Fruit fly (Drosophila melanogaster) whole organism, embryonic: ENCODE results near the gene aqz.

Source experiments
- Atf-2 ChIP-seq: fragments of 200-800 bp; sonication (Bioruptor generic); optimal IDR thresholded peaks from 2 replicates; lab custom pipeline; 2016; ENCODE audit warnings: missing biosample characterization, missing genetic modification characterization
- B-H1 ChIP-seq: fragments of 200-800 bp; sonication (Bioruptor generic); IDR thresholded peaks from 3 replicates; pipeline ENCODE4 v1.3.6; 2022; ENCODE audit warnings: missing biosample characterization, missing genetic modification characterization
- C15 ChIP-seq: fragments of 200-800 bp; sonication (Bioruptor generic); IDR thresholded peaks from 3 replicates; pipeline ENCODE4 v1.3.6; 2022; ENCODE audit warnings: missing biosample characterization, missing genetic modification characterization
- CG10274 ChIP-seq: fragments of 200-800 bp; sonication (Bioruptor generic); optimal IDR thresholded peaks from 3 replicates; lab custom pipeline; 2017; ENCODE audit warnings: missing biosample characterization, mild to moderate bottlenecking, missing genetic modification characterization
- CG12744 ChIP-seq: fragments of 200-800 bp; sonication (Bioruptor generic); optimal IDR thresholded peaks from 2 replicates; lab custom pipeline; 2016; ENCODE audit warnings: missing biosample characterization, missing genetic modification characterization
- CG15479 ChIP-seq: fragments of 200-800 bp; sonication (Bioruptor generic); optimal IDR thresholded peaks from 3 replicates; lab custom pipeline; 2019; ENCODE audit warnings: missing biosample characterization, mild to moderate bottlenecking, missing genetic modification characterization, moderate library complexity
- CG17186 ChIP-seq: fragments of 200-800 bp; sonication (Bioruptor generic); optimal IDR thresholded peaks from 3 replicates; lab custom pipeline; 2017; ENCODE audit warnings: missing biosample characterization, missing genetic modification reagents, missing genetic modification characterization
- CG17385 ChIP-seq: fragments of 200-800 bp; sonication (Bioruptor generic); optimal IDR thresholded peaks from 3 replicates; lab custom pipeline; 2018; ENCODE audit warnings: missing biosample characterization, mild to moderate bottlenecking, missing genetic modification characterization
- CG1832 ChIP-seq: fragments of 200-800 bp; sonication (Bioruptor generic); optimal IDR thresholded peaks from 2 replicates; lab custom pipeline; 2017; ENCODE audit warnings: missing biosample characterization, mild to moderate bottlenecking, missing genetic modification characterization, inconsistent platforms
- CG2712 ChIP-seq: fragments of 200-800 bp; optimal IDR thresholded peaks from 3 replicates; lab custom pipeline; 2019; ENCODE audit warnings: missing biosample characterization, mild to moderate bottlenecking, missing genetic modification characterization, moderate library complexity
- CG30020 ChIP-seq: fragments of 200-800 bp; optimal IDR thresholded peaks from 2 replicates; lab custom pipeline; 2019; ENCODE audit warnings: missing biosample characterization, mild to moderate bottlenecking, missing genetic modification characterization, moderate library complexity
- CG30403 ChIP-seq: fragments of 200-800 bp; sonication (Bioruptor generic); optimal IDR thresholded peaks from 3 replicates; lab custom pipeline; 2016; ENCODE audit warnings: missing biosample characterization, missing genetic modification characterization
- CG33213 ChIP-seq: fragments of 200-800 bp; sonication (Bioruptor generic); optimal IDR thresholded peaks from 3 replicates; lab custom pipeline; 2016; ENCODE audit warnings: missing biosample characterization, missing genetic modification characterization
- CG3726 ChIP-seq: fragments of 200-800 bp; sonication (Bioruptor generic); IDR thresholded peaks from 3 replicates; pipeline ENCODE4, ENCODE4 v1.3.6; 2022; ENCODE audit warnings: missing biosample characterization, missing genetic modification characterization
- CG3847 ChIP-seq: fragments of 200-800 bp; sonication (Bioruptor generic); IDR thresholded peaks from 2 replicates; pipeline ENCODE4 v1.3.6; 2022; ENCODE audit warnings: missing biosample characterization, missing genetic modification characterization
- CG4282 ChIP-seq: fragments of 200-800 bp; sonication (Bioruptor generic); optimal IDR thresholded peaks from 2 replicates; lab custom pipeline; 2016; ENCODE audit warnings: missing biosample characterization, missing genetic modification characterization
- CG6813 ChIP-seq: fragments of 200-800 bp; sonication (Bioruptor generic); optimal IDR thresholded peaks from 2 replicates; lab custom pipeline; 2017; ENCODE audit warnings: missing biosample characterization, missing genetic modification characterization, mild to moderate bottlenecking, moderate library complexity, missing genetic modification reagents
- CG7271 ChIP-seq: fragments of 200-800 bp; sonication (Bioruptor generic); optimal IDR thresholded peaks from 2 replicates; lab custom pipeline; 2018; ENCODE audit warnings: missing biosample characterization, mild to moderate bottlenecking, missing genetic modification characterization, moderate library complexity
- CG7372 ChIP-seq: fragments of 200-800 bp; sonication (Bioruptor generic); IDR thresholded peaks from 2 replicates; pipeline ENCODE4 v1.3.6; 2022; ENCODE audit warnings: missing biosample characterization, missing genetic modification characterization
- CG7839 ChIP-seq: fragments of 200-800 bp; sonication (Bioruptor generic); optimal IDR thresholded peaks from 3 replicates; lab custom pipeline; 2018; ENCODE audit warnings: missing biosample characterization, mild to moderate bottlenecking, missing genetic modification characterization, moderate library complexity
- CG7928 ChIP-seq: fragments of 200-800 bp; sonication (Bioruptor generic); optimal IDR thresholded peaks from 2 replicates; lab custom pipeline; 2017; ENCODE audit warnings: missing biosample characterization, mild to moderate bottlenecking, missing genetic modification characterization
- CG9817 ChIP-seq: fragments of 200-800 bp; sonication (Bioruptor generic); optimal IDR thresholded peaks from 2 replicates; lab custom pipeline; 2018; ENCODE audit warnings: missing biosample characterization, mild to moderate bottlenecking, missing genetic modification characterization, moderate library complexity
- D19A ChIP-seq: fragments of 200-800 bp; optimal IDR thresholded peaks from 3 replicates; lab custom pipeline; 2019; ENCODE audit warnings: missing biosample characterization, mild to moderate bottlenecking, missing genetic modification characterization, moderate library complexity
- Eip74EF ChIP-seq, 2 experiments: fragments of 200-800 bp in 1 of 2; fragments of >200 bp in 1 of 2; sonication (Bioruptor generic) in 1 of 2; optimal IDR thresholded peaks; 2 replicates each; lab custom pipeline; 2017 to 2019; ENCODE audit warnings: missing biosample characterization in 2 of 2, missing genetic modification characterization in 2 of 2, mild to moderate bottlenecking in 1 of 2, moderate library complexity in 1 of 2
- GATAe ChIP-seq: fragments of 200-800 bp; sonication (Bioruptor generic); conservative IDR thresholded peaks from 2 replicates; pipeline ENCODE4 v1.3.6; 2022; ENCODE audit warnings: missing biosample characterization, missing genetic modification characterization
- HLH4C ChIP-seq: fragments of 200-800 bp; sonication (Bioruptor generic); IDR thresholded peaks from 3 replicates; pipeline ENCODE4 v1.3.6; 2022; ENCODE audit warnings: missing biosample characterization, missing genetic modification characterization; ENCODE audit not compliant: partially characterized antibody
- Hsf ChIP-seq: fragments of 200-800 bp; sonication (Bioruptor generic); optimal IDR thresholded peaks from 3 replicates; lab custom pipeline; 2016; ENCODE audit warnings: missing biosample characterization, missing genetic modification characterization
- MBD-R2 ChIP-seq: fragments of 200-800 bp; sonication (Bioruptor generic); IDR thresholded peaks from 2 replicates; pipeline ENCODE4 v1.3.6; 2022; ENCODE audit warnings: missing biosample characterization, missing genetic modification characterization
- NFAT ChIP-seq: fragments of 200-800 bp; sonication (Bioruptor generic); IDR thresholded peaks from 2 replicates; pipeline ENCODE4 v1.3.6; 2022; ENCODE audit warnings: missing biosample characterization, missing genetic modification characterization
- Oli ChIP-seq: fragments of 200-800 bp; sonication (Bioruptor generic); optimal IDR thresholded peaks from 2 replicates; lab custom pipeline; 2018; ENCODE audit warnings: missing biosample characterization, mild to moderate bottlenecking, missing genetic modification characterization, moderate library complexity
- Side ChIP-seq: fragments of 200-800 bp; sonication (Bioruptor generic); optimal IDR thresholded peaks from 2 replicates; lab custom pipeline; 2016; ENCODE audit warnings: missing biosample characterization, missing genetic modification characterization
- Spps ChIP-seq: fragments of 200-800 bp; sonication (Bioruptor generic); optimal IDR thresholded peaks from 2 replicates; lab custom pipeline; 2018; ENCODE audit warnings: missing biosample characterization, mild to moderate bottlenecking, missing genetic modification characterization
- Trl ChIP-seq, 3 experiments: fragments of >200 bp in 2 of 3; fragments of 200-800 bp in 1 of 3; sonication (Bioruptor generic) in 1 of 3; optimal IDR thresholded peaks; 2 replicates in 1 of 3; 3 replicates in 2 of 3; lab custom pipeline; 2016 to 2017; ENCODE audit warnings: missing biosample characterization in 1 of 3, missing genetic modification characterization in 1 of 3
- Xrp1 ChIP-seq: fragments of 200-800 bp; sonication (Bioruptor generic); IDR thresholded peaks from 2 replicates; pipeline ENCODE4 v1.3.6; 2022; ENCODE audit warnings: missing biosample characterization, missing genetic modification characterization
- aop ChIP-seq: fragments of 200-800 bp; sonication (Bioruptor generic); IDR thresholded peaks from 2 replicates; pipeline ENCODE4 v1.3.6; 2022; ENCODE audit warnings: missing biosample characterization, missing genetic modification characterization
- bab2 ChIP-seq: fragments of 200-800 bp; sonication (Bioruptor generic); optimal IDR thresholded peaks from 2 replicates; lab custom pipeline; 2016; ENCODE audit warnings: missing biosample characterization, missing genetic modification characterization
- cwo ChIP-seq: fragments of 200-800 bp; sonication (Bioruptor generic); optimal IDR thresholded peaks from 3 replicates; lab custom pipeline; 2017; ENCODE audit warnings: missing biosample characterization, missing genetic modification characterization, mild to moderate bottlenecking, moderate library complexity, missing genetic modification reagents
- dmrt99B ChIP-seq: fragments of 200-800 bp; sonication (Bioruptor generic); optimal IDR thresholded peaks from 2 replicates; lab custom pipeline; 2018; ENCODE audit warnings: missing biosample characterization, mild to moderate bottlenecking, missing genetic modification characterization, moderate library complexity
- ewg ChIP-seq: fragments of 200-800 bp; sonication (Bioruptor generic); optimal IDR thresholded peaks from 3 replicates; lab custom pipeline; 2017; ENCODE audit warnings: mild to moderate bottlenecking, missing biosample characterization, missing genetic modification reagents, missing genetic modification characterization
- gt ChIP-seq: fragments of 200-800 bp; sonication (Bioruptor generic); IDR thresholded peaks from 2 replicates; pipeline ENCODE4 v1.3.6; 2022; ENCODE audit warnings: missing biosample characterization, missing genetic modification characterization
- jumu ChIP-seq: fragments of 200-800 bp; sonication (Bioruptor generic); optimal IDR thresholded peaks from 3 replicates; lab custom pipeline; 2016; ENCODE audit warnings: missing biosample characterization, missing genetic modification characterization
- pfk ChIP-seq: fragments of 200-800 bp; sonication (Bioruptor generic); optimal IDR thresholded peaks from 2 replicates; lab custom pipeline; 2018; ENCODE audit warnings: missing biosample characterization, mild to moderate bottlenecking, missing genetic modification characterization, moderate library complexity
- pum ChIP-seq: fragments of 200-800 bp; sonication (Bioruptor generic); optimal IDR thresholded peaks from 2 replicates; lab custom pipeline; 2016; ENCODE audit warnings: missing biosample characterization, missing genetic modification characterization
- ro ChIP-seq: fragments of 200-800 bp; sonication (Bioruptor generic); IDR thresholded peaks from 2 replicates; pipeline ENCODE4 v1.3.6; 2022; ENCODE audit warnings: missing biosample characterization, missing genetic modification characterization
- seq ChIP-seq: fragments of 200-800 bp; sonication (Bioruptor generic); IDR thresholded peaks from 2 replicates; pipeline ENCODE4 v1.3.6; 2022; ENCODE audit warnings: missing biosample characterization, missing genetic modification characterization
- sim ChIP-seq: fragments of 200-800 bp; sonication (Bioruptor generic); IDR thresholded peaks from 2 replicates; pipeline ENCODE4 v1.3.6; 2022; ENCODE audit warnings: missing biosample characterization, missing genetic modification characterization
- sima ChIP-seq: fragments of 200-800 bp; sonication (Bioruptor generic); optimal IDR thresholded peaks from 2 replicates; lab custom pipeline; 2016; ENCODE audit warnings: missing biosample characterization, missing genetic modification characterization
- slou ChIP-seq: fragments of 200-800 bp; sonication (Bioruptor generic); optimal IDR thresholded peaks from 3 replicates; lab custom pipeline; 2016; ENCODE audit warnings: missing biosample characterization, missing genetic modification characterization
- tgo ChIP-seq: fragments of 200-800 bp; sonication (Bioruptor generic); IDR thresholded peaks from 3 replicates; pipeline ENCODE4 v1.3.6; 2022; ENCODE audit warnings: missing biosample characterization, missing genetic modification characterization
- unpg ChIP-seq: fragments of 200-800 bp; sonication (Bioruptor generic); optimal IDR thresholded peaks from 3 replicates; lab custom pipeline; 2018; ENCODE audit warnings: missing biosample characterization, mild to moderate bottlenecking, missing genetic modification characterization, moderate library complexity
- zfh1 ChIP-seq: fragments of 200-800 bp; sonication (Bioruptor generic); IDR thresholded peaks from 3 replicates; pipeline ENCODE4 v1.3.6; 2022; ENCODE audit warnings: missing biosample characterization, missing genetic modification characterization

The aqz gene

dm6 chr3R:8808518-8808921 lies 12.0 kb downstream of the aqz start (continued):
- TF ChIP-seq Oli (tag; lab: Kevin White, UChicago), result peak; percentile 73
- TF ChIP-seq unpg (GFP tag; lab: Kevin White, UChicago), result peak; percentile 74
- TF ChIP-seq CG2712 (tag; lab: Kevin White, UChicago), result peak; percentile 94
- no peak for TF ChIP-seq aop
- no peak for TF ChIP-seq sim (GFP tag; lab: Robert Waterston, UW)
- TF ChIP-seq CG9817 (tag; lab: Kevin White, UChicago), result no peak
- TF ChIP-seq C15 (GFP tag; lab: Robert Waterston, UW), result no peak
- peak; percentile 41 for TF ChIP-seq slou (GFP tag; lab: Kevin White, UChicago)
- peak; percentile 87 for TF ChIP-seq Xrp1 (GFP tag; lab: Robert Waterston, UW)
- TF ChIP-seq Atf-2 (GFP tag; lab: Kevin White, UChicago), result peak; percentile 67
- no peak for TF ChIP-seq pfk (GFP tag; lab: Kevin White, UChicago)
- peak; percentile 31 for TF ChIP-seq CG12744 (GFP tag; lab: Kevin White, UChicago)
- peak; percentile 82 for TF ChIP-seq CG7271 (tag; lab: Kevin White, UChicago)
- TF ChIP-seq Trl (optimal IDR thresholded peaks at IDR 0.05; lab: Kevin White, UChicago), result no peak
- TF ChIP-seq Trl (GFP tag; optimal IDR thresholded peaks at IDR 0.05; lab: Kevin White, UChicago), result peak; percentile 17
- peak; percentile 85 for TF ChIP-seq Spps (tag; lab: Kevin White, UChicago)
- TF ChIP-seq dmrt99B, result peak; percentile 61
- TF ChIP-seq CG15479, result peak; percentile 81
- TF ChIP-seq CG6813 (GFP tag; lab: Kevin White, UChicago), result peak; percentile 75
- no peak for TF ChIP-seq GATAe
- TF ChIP-seq CG17385 (GFP tag; lab: Kevin White, UChicago), result peak; percentile 41
- TF ChIP-seq CG7928 (GFP tag; lab: Kevin White, UChicago), result peak; percentile 11
- TF ChIP-seq HLH4C (GFP tag; lab: Robert Waterston, UW), result no peak
- no peak for TF ChIP-seq seq (GFP tag; lab: Robert Waterston, UW)
- TF ChIP-seq CG4282 (GFP tag; lab: Kevin White, UChicago), result no peak
- peak; percentile 81 for TF ChIP-seq zfh1 (GFP tag; lab: Robert Waterston, UW)
- TF ChIP-seq ro (GFP tag; lab: Robert Waterston, UW), result no peak
- TF ChIP-seq CG7839 (tag; lab: Kevin White, UChicago), result peak; percentile 80
- peak; percentile 40 for TF ChIP-seq CG33213 (GFP tag; lab: Kevin White, UChicago)
- TF ChIP-seq CG30020, result peak; percentile 60
- TF ChIP-seq pum (GFP tag; lab: Kevin White, UChicago), result peak; percentile 63
- TF ChIP-seq Side (GFP tag; lab: Kevin White, UChicago), result peak; percentile 66
- no peak for TF ChIP-seq MBD-R2
- TF ChIP-seq Hsf, result peak; percentile 67
- peak; percentile 98 for TF ChIP-seq D19A (tag; lab: Kevin White, UChicago)
- TF ChIP-seq CG3847, result no peak
- TF ChIP-seq cwo (GFP tag; lab: Kevin White, UChicago), result peak; percentile 8
- peak; percentile 39 for TF ChIP-seq ewg (GFP tag; lab: Kevin White, UChicago)
- no peak for TF ChIP-seq NFAT (GFP tag; lab: Robert Waterston, UW)
- no peak for TF ChIP-seq CG1832 (GFP tag; lab: Kevin White, UChicago)
- TF ChIP-seq jumu (GFP tag; lab: Kevin White, UChicago), result no peak
- TF ChIP-seq B-H1 (GFP tag; lab: Robert Waterston, UW), result no peak
- TF ChIP-seq CG3726 (GFP tag; lab: Robert Waterston, UW), result no peak
- TF ChIP-seq bab2 (GFP tag; lab: Kevin White, UChicago), result peak; percentile 48
- TF ChIP-seq CG17186 (GFP tag; lab: Kevin White, UChicago), result no peak
- no peak for TF ChIP-seq sima (GFP tag; lab: Kevin White, UChicago)
- no peak for TF ChIP-seq CG7372 (GFP tag; lab: Robert Waterston, UW)
- TF ChIP-seq CG10274, result peak; percentile 5
- TF ChIP-seq gt (GFP tag; lab: Robert Waterston, UW), result no peak
- peak; percentile 77 for TF ChIP-seq CG30403 (GFP tag; lab: Kevin White, UChicago)
- TF ChIP-seq tgo (GFP tag; lab: Robert Waterston, UW), result peak; percentile 35; the same call in 2 of the 3 replicates
- TF ChIP-seq Eip74EF (GFP tag; optimal IDR thresholded peaks at IDR 0.05; lab: Kevin White, UChicago), result peak in 1 of 2 experiments; percentile 5
